Worm (Caenorhabditis elegans) whole organism, L4 larva: ENCODE results near the gene srj-15.
A peak's percentile ranks its signal among the peaks of the same experiment; 100 is the strongest.

Experiments used
- F10B5.3 ChIP-seq: sonication (generic microtip); optimal IDR thresholded peaks from 2 replicates; lab custom pipeline; 2016; ENCODE audit warnings: mild to moderate bottlenecking, missing genetic modification characterization, missing compliant biosample characterization
- F37D6.2 ChIP-seq: sonication (generic microtip); optimal IDR thresholded peaks from 2 replicates; lab custom pipeline; 2016; ENCODE audit warnings: mild to moderate bottlenecking, missing genetic modification characterization, missing compliant biosample characterization
- R02D3.7 ChIP-seq: fragments of 150-350 bp; sonication (generic microtip); optimal IDR thresholded peaks from 3 replicates; lab custom pipeline; 2014; ENCODE audit warnings: missing biosample characterization, missing genetic modification characterization
- ZK546.5 ChIP-seq, 2 experiments: sonication (generic microtip); optimal IDR thresholded peaks; 2 replicates each; lab custom pipeline; 2017; ENCODE audit warnings: missing biosample characterization in 2 of 2, missing genetic modification characterization in 2 of 2
- aha-1 ChIP-seq: fragments of 150-350 bp; peaks from one replicate; lab custom pipeline; 2014; ENCODE audit warnings: missing biosample characterization, missing genetic modification characterization
- attf-4 ChIP-seq: sonication (generic microtip); optimal IDR thresholded peaks from 3 replicates; lab custom pipeline; 2017; ENCODE audit warnings: missing biosample characterization, missing genetic modification characterization
- ceh-20 ChIP-seq: fragments of 200-800 bp; sonication (Bioruptor generic); IDR thresholded peaks from 2 replicates; pipeline ENCODE4 v1.3.6; 2022; ENCODE audit warnings: missing genetic modification reagents, missing genetic modification characterization, missing compliant biosample characterization
- ceh-32 ChIP-seq: sonication (generic microtip); optimal IDR thresholded peaks from 2 replicates; lab custom pipeline; 2016; ENCODE audit warnings: mild to moderate bottlenecking, missing genetic modification characterization, missing compliant biosample characterization; ENCODE audit not compliant: poor library complexity
- ceh-82 ChIP-seq: sonication (generic microtip); optimal IDR thresholded peaks from 2 replicates; lab custom pipeline; 2017; ENCODE audit warnings: missing biosample characterization, missing genetic modification characterization
- ctbp-1 ChIP-seq: fragments of 200-800 bp; sonication (Bioruptor generic); IDR thresholded peaks from 2 replicates; pipeline ENCODE4 v1.3.6; 2022; ENCODE audit warnings: missing genetic modification reagents, missing genetic modification characterization, missing compliant biosample characterization
- daf-16 ChIP-seq, 3 experiments: sonication (generic microtip); optimal IDR thresholded peaks; 2 replicates each; lab custom pipeline; 2016 to 2017; ENCODE audit warnings: missing genetic modification characterization in 3 of 3, missing genetic modification reagents in 3 of 3, mild to moderate bottlenecking in 2 of 3, missing compliant biosample characterization in 2 of 3, missing biosample characterization in 1 of 3, moderate library complexity in 1 of 3
- dmd-6 ChIP-seq: fragments of 200-800 bp; sonication (Bioruptor generic); IDR thresholded peaks from 2 replicates; pipeline ENCODE4 v1.3.6; 2022; ENCODE audit warnings: missing genetic modification reagents, missing genetic modification characterization, missing compliant biosample characterization
- dve-1 ChIP-seq: sonication (generic microtip); optimal IDR thresholded peaks from 2 replicates; lab custom pipeline; 2017; ENCODE audit warnings: antibody characterized with exemption, mild to moderate bottlenecking, missing genetic modification characterization, missing compliant biosample characterization; ENCODE audit not compliant: insufficient read depth
- fkh-10 ChIP-seq: fragments of 150-350 bp; optimal IDR thresholded peaks from 2 replicates; lab custom pipeline; 2014; ENCODE audit warnings: missing biosample characterization, missing genetic modification reagents, missing genetic modification characterization
- gei-8 ChIP-seq: fragments of 200-800 bp; sonication (Bioruptor generic); optimal IDR thresholded peaks from 2 replicates; lab custom pipeline; 2018; ENCODE audit warnings: mild to moderate bottlenecking, missing genetic modification characterization, missing compliant biosample characterization
- hif-1 ChIP-seq, 2 experiments: sonication (generic microtip); optimal IDR thresholded peaks; 2 replicates each; lab custom pipeline; 2016 to 2017; ENCODE audit warnings: missing compliant biosample characterization in 2 of 2, missing genetic modification characterization in 2 of 2, missing genetic modification reagents in 2 of 2, missing genotype in 2 of 2, mild to moderate bottlenecking in 1 of 2
- hlh-11 ChIP-seq: fragments of 200-800 bp; sonication (Bioruptor generic); optimal IDR thresholded peaks from 2 replicates; lab custom pipeline; 2018; ENCODE audit warnings: mild to moderate bottlenecking, missing genetic modification characterization, missing compliant biosample characterization
- hmg-1.1 ChIP-seq: fragments of 200-800 bp; sonication (Bioruptor generic); IDR thresholded peaks from 2 replicates; pipeline ENCODE4 v1.3.6; 2022; ENCODE audit warnings: missing genetic modification reagents, missing genetic modification characterization, missing compliant biosample characterization
- lin-29 ChIP-seq: fragments of 200-800 bp; sonication (Bioruptor generic); IDR thresholded peaks from 2 replicates; pipeline ENCODE4 v1.3.6; 2022; ENCODE audit warnings: missing genetic modification reagents, missing genetic modification characterization, missing compliant biosample characterization
- lin-39 ChIP-seq: fragments of 150-350 bp; optimal IDR thresholded peaks from 2 replicates; lab custom pipeline; 2014; ENCODE audit warnings: missing biosample characterization, missing genetic modification reagents, missing genetic modification characterization
- mdl-1 ChIP-seq, 2 experiments: fragments of 150-350 bp in 1 of 2; sonication (generic microtip) in 1 of 2; optimal IDR thresholded peaks; 2 replicates each; lab custom pipeline; 2014 to 2017; ENCODE audit warnings: missing biosample characterization in 2 of 2, missing genetic modification characterization in 2 of 2
- mxl-2 ChIP-seq: fragments of 200-800 bp; sonication (Bioruptor generic); conservative IDR thresholded peaks from 2 replicates; pipeline ENCODE4 v1.3.6; 2022; ENCODE audit warnings: missing genetic modification reagents, missing genetic modification characterization, missing compliant biosample characterization
- mxl-3 ChIP-seq: fragments of 200-800 bp; sonication (Bioruptor generic); optimal IDR thresholded peaks from 2 replicates; lab custom pipeline; 2018; ENCODE audit warnings: mild to moderate bottlenecking, missing genetic modification characterization, missing compliant biosample characterization
- nhr-11 ChIP-seq: fragments of 150-350 bp; optimal IDR thresholded peaks from 2 replicates; lab custom pipeline; 2014; ENCODE audit warnings: missing biosample characterization, missing genetic modification characterization
- nhr-28 ChIP-seq: fragments of 150-350 bp; optimal IDR thresholded peaks from 2 replicates; lab custom pipeline; 2014; ENCODE audit warnings: missing biosample characterization, missing genetic modification characterization
- nhr-41 ChIP-seq: fragments of 200-800 bp; sonication (Bioruptor generic); IDR thresholded peaks from 2 replicates; pipeline ENCODE4 v1.3.6; 2022; ENCODE audit warnings: missing genetic modification reagents, missing genetic modification characterization, missing compliant biosample characterization
- nhr-48 ChIP-seq: sonication (generic microtip); optimal IDR thresholded peaks from 2 replicates; lab custom pipeline; 2016; ENCODE audit warnings: mild to moderate bottlenecking, missing genetic modification characterization, missing compliant biosample characterization
- nhr-6 ChIP-seq: fragments of 150-350 bp; optimal IDR thresholded peaks from 2 replicates; lab custom pipeline; 2014; ENCODE audit warnings: missing biosample characterization, missing genetic modification characterization
- pqm-1 ChIP-seq: sonication (generic microtip); optimal IDR thresholded peaks from 2 replicates; lab custom pipeline; 2017; ENCODE audit warnings: missing biosample characterization, missing genetic modification characterization
- saeg-2 ChIP-seq: fragments of 200-800 bp; sonication (Bioruptor generic); IDR thresholded peaks from 2 replicates; pipeline ENCODE4 v1.3.6; 2022; ENCODE audit warnings: missing genetic modification reagents, missing genetic modification characterization, missing compliant biosample characterization
- snpc-1.2 ChIP-seq: fragments of 200-800 bp; sonication (Bioruptor generic); IDR thresholded peaks from 2 replicates; pipeline ENCODE4 v1.3.6; 2022; ENCODE audit warnings: missing genetic modification reagents, missing genetic modification characterization, missing compliant biosample characterization
- spr-3 ChIP-seq: fragments of 200-800 bp; sonication (Bioruptor generic); optimal IDR thresholded peaks from 2 replicates; lab custom pipeline; 2018; ENCODE audit warnings: mild to moderate bottlenecking, missing genetic modification characterization, missing compliant biosample characterization
- tag-97 ChIP-seq: fragments of 200-800 bp; sonication (Bioruptor generic); IDR thresholded peaks from 2 replicates; pipeline ENCODE4 v1.3.6; 2022; ENCODE audit warnings: missing genetic modification characterization, missing compliant biosample characterization
- tra-1 ChIP-seq: fragments of 200-800 bp; sonication (Bioruptor generic); IDR thresholded peaks from 2 replicates; pipeline ENCODE4 v1.3.6; 2022; ENCODE audit warnings: missing genetic modification reagents, missing genetic modification characterization, missing compliant biosample characterization
- unc-62 ChIP-seq, 3 experiments: fragments of 150-350 bp in 1 of 3; sonication (generic microtip); optimal IDR thresholded peaks in 2 of 3; peaks in 1 of 3; 1 replicate in 1 of 3; 2 replicates in 2 of 3; lab custom pipeline; 2014 to 2017; ENCODE audit warnings: missing biosample characterization in 3 of 3, missing genetic modification characterization in 3 of 3, missing genetic modification reagents in 3 of 3, missing genotype in 1 of 3
- zfp-3 ChIP-seq: fragments of 200-800 bp; sonication (Bioruptor generic); conservative IDR thresholded peaks from 2 replicates; pipeline ENCODE4 v1.3.6; 2022; ENCODE audit warnings: missing genetic modification reagents, missing genetic modification characterization, missing compliant biosample characterization
- zip-11 ChIP-seq: fragments of 200-800 bp; sonication (Bioruptor generic); IDR thresholded peaks from 2 replicates; pipeline ENCODE4 v1.3.6; 2022; ENCODE audit warnings: missing genetic modification characterization, missing compliant biosample characterization

srj-15 gene

DNA sequence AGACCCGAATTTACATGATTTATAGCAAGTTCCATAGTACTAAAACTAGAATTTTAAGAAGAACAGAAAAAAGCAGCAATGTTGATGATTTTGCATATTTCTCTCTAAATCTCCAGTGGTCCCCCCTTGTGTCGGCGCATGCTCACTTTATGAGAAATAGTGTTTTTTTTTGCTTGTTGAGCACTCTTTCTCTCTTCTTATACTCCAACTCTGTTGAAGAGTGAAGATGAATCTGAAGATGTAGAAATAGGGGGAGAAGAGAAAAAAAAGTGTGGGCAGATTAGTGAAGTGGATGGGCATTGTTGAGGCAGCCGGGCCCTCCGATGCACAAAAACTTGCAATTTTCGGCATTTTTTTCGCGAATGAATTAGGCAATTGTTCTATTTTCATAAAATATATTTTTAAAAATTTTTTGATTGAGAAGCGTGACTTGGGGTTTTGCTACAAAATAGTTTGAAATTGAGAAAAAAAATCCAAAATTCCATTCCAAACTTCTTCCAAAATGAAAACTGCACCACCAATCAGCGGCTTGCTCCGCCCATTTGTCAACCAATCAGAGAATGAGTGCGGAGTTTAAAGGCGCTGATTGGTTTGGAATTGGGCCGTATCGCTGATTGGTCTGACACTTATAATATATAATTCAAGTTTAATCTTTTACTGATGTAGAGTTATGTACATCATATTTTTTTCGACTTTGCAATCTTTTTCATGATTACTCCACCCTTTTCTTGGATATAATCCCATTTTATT, 24.1 kb downstream of the srj-15 start:
- TF ChIP-seq spr-3 (GFP tag; lab: Kevin White, UChicago) (no peak), attf-4 (no peak), tag-97 (GFP tag; lab: Robert Waterston, UW) (no peak), F37D6.2 (tag; lab: Kevin White, UChicago) (no peak), mdl-1 (tag; optimal IDR thresholded peaks at IDR 0.05; lab: Kevin White, UChicago) (no peak), nhr-48 (no peak), aha-1 (tag; lab: Kevin White, UChicago) (peak; percentile 81), nhr-41 (GFP tag; lab: Robert Waterston, UW) (no peak), nhr-11 (tag; lab: Kevin White, UChicago) (no peak), snpc-1.2 (GFP tag; lab: Robert Waterston, UW) (no peak), fkh-10 (peak; percentile 63), ZK546.5 (tag; optimal IDR thresholded peaks at IDR 0.05; lab: Kevin White, UChicago) (no peak), nhr-6 (tag; lab: Kevin White, UChicago) (no peak), hmg-1.1 (no peak), ceh-20 (no peak)

DNA sequence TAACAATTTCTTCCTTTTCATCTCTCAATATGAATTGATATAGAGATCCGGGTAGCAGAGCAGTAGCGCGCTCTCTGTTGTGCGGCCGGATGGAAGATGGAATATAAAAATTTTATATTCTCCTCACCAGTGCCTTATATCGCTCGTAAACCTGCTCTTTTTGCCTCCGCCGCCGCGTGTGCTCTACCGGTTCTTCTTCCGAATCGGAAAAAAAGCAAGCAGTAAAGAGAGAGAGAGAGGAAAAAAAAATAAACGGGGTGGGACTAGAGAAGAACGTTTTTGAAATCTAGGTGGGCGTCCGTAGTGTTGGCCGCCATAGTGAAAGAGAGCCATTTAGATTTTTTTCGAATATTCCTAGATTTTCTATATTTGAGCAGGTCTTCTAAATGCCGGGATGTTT, 26.7 kb downstream of the srj-15 start, which contains the start of gene glb-25:
TSS of gene glb-25 (plus strand) at position 301 of the 400 bp plus-strand sequence.
- TF ChIP-seq zfp-3 (GFP tag; lab: Robert Waterston, UW) (no peak), hlh-11 (no peak), zip-11 (no peak), unc-62 (GFP tag; optimal IDR thresholded peaks at IDR 0.05 in 1 of 2; lab: Kevin White, UChicago) (no peak), unc-62 (tag; optimal IDR thresholded peaks at IDR 0.05; lab: Kevin White, UChicago) (no peak), saeg-2 (GFP tag; lab: Robert Waterston, UW) (no peak), mxl-2 (no peak), hif-1 (tag; optimal IDR thresholded peaks at IDR 0.05; lab: Kevin White, UChicago) (no peak), ceh-32 (no peak), hmg-1.1 (no peak), nhr-11 (tag; lab: Kevin White, UChicago) (no peak), pqm-1 (tag; lab: Kevin White, UChicago) (no peak), lin-39 (tag; lab: Kevin White, UChicago) (no peak), lin-29 (GFP tag; lab: Robert Waterston, UW) (no peak), tra-1 (GFP tag; lab: Robert Waterston, UW) (no peak)

DNA sequence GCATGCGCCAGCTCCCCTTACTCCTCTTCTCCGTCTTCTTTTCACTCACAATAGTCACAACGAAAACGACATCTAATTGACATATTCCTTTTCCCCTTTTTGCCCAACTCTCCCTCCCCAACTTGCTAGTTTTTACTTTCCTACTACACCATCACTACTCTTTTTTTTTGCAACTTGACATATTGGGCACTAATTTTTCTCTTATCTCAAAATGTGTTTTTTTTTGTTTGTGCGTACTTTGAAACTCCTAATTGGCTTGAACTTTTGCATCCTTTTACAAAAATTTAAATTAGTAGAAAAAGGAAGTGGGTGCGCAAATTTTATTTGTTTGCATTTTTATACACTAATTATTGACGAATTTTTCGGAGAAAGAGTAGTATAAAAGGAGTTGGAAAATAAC, 29.2 kb downstream of the srj-15 start:
- no peak for TF ChIP-seq F10B5.3
- TF ChIP-seq R02D3.7 (tag; lab: Kevin White, UChicago), result no peak
- TF ChIP-seq aha-1 (tag; lab: Kevin White, UChicago), result peak; percentile 71
- TF ChIP-seq ceh-82 (tag; lab: Kevin White, UChicago), result no peak
- peak in 1 of 2 experiments; percentile 26 for TF ChIP-seq unc-62 (GFP tag; optimal IDR thresholded peaks at IDR 0.05 in 1 of 2; lab: Kevin White, UChicago)
- TF ChIP-seq unc-62 (tag; optimal IDR thresholded peaks at IDR 0.05; lab: Kevin White, UChicago), result no peak
- TF ChIP-seq, all 104 proteins: peak for 2

DNA sequence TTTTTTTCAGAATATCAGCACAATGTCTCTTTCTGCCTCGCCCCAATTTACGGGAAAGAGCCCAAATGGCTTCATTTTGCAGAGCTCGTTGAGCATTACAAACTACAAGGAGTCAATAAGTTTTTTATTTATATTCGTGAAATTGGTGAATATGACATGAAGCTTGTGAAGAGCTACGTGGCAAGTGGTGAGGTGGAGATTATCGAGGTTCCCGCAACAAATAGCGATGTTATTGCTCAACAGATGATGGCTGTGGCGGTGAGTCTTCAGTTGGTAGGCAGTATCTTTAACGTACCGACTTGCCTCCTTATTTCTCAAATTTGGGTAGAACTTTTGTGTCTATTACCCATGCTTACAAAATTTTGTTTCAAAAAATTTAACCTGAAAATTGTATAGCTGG, 36.2 kb downstream of the srj-15 start:
- no peak for TF ChIP-seq gei-8 (GFP tag; lab: Kevin White, UChicago)
- peak; percentile 95 for TF ChIP-seq aha-1 (tag; lab: Kevin White, UChicago)

DNA sequence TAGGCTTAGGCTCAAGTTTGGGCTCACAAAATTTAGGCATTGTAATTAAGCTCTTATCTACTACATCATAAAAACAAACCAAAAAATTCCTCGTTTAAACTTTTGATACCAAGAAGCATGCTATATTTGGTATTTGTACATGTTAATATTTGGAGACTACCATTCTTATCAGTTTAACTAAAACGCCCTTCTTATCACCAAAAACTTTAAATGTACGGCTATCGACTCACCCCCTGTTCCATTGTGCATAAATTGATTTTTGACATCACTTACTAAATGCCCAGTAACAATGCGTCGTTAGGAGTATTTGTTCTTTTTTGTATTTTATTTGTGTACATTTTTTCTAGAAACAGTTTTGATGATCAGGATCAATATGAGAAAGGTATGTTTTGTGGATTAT, 37.7 kb downstream of the srj-15 start, which contains the start of gene T06A1.5:
TSS of gene T06A1.5 (plus strand) at position 209 of the 400 bp plus-strand sequence.
- peak; percentile 61; the same call in 1 of the 2 replicates for TF ChIP-seq dmd-6
- peak in 1 of 2 experiments; percentile 22 for TF ChIP-seq unc-62 (GFP tag; optimal IDR thresholded peaks at IDR 0.05 in 1 of 2; lab: Kevin White, UChicago)
- no peak for TF ChIP-seq unc-62 (tag; optimal IDR thresholded peaks at IDR 0.05; lab: Kevin White, UChicago)
- TF ChIP-seq dve-1, result peak; percentile 66
- TF ChIP-seq pqm-1 (tag; lab: Kevin White, UChicago), result peak; percentile 90
- no peak for TF ChIP-seq daf-16 (GFP tag; optimal IDR thresholded peaks at IDR 0.05; lab: Kevin White, UChicago)
- TF ChIP-seq daf-16 (tag; optimal IDR thresholded peaks at IDR 0.05; lab: Kevin White, UChicago), result peak; percentile 51
- TF ChIP-seq ctbp-1 (GFP tag; lab: Robert Waterston, UW), result no peak
- TF ChIP-seq hif-1 (tag; optimal IDR thresholded peaks at IDR 0.05; lab: Kevin White, UChicago), result no peak
- peak; percentile 1 for TF ChIP-seq mxl-3 (GFP tag; lab: Kevin White, UChicago)
- TF ChIP-seq nhr-28 (tag; lab: Kevin White, UChicago), result peak; percentile 86
- peak; percentile 49 for TF ChIP-seq hlh-11
